Worm (Caenorhabditis elegans) whole organism, L1 larva: Measurements from ENCODE around the gene C45B11.6.
A peak's percentile ranks its signal among the peaks of the same experiment; 100 is the strongest.

Experiments
- C16A3.4 ChIP-seq: fragments of 150-350 bp; optimal IDR thresholded peaks from 2 replicates; lab custom pipeline; 2014; ENCODE audit warnings: missing biosample characterization, missing genetic modification characterization
- F16B12.6 ChIP-seq: fragments of 150-350 bp; optimal IDR thresholded peaks from 2 replicates; lab custom pipeline; 2014; ENCODE audit warnings: missing biosample characterization, missing genetic modification characterization
- Y116A8C.19 ChIP-seq: sonication (generic microtip); optimal IDR thresholded peaks from 2 replicates; lab custom pipeline; 2016; ENCODE audit warnings: missing compliant biosample characterization, missing genetic modification characterization, borderline replicate concordance
- aly-2 ChIP-seq: fragments of 150-350 bp; optimal IDR thresholded peaks from 2 replicates; lab custom pipeline; 2014; ENCODE audit warnings: missing biosample characterization, missing genetic modification characterization
- ama-1 ChIP-seq: fragments of 150-350 bp; optimal IDR thresholded peaks from 2 replicates; lab custom pipeline; 2014
- blmp-1 ChIP-seq: fragments of 150-350 bp; optimal IDR thresholded peaks from 2 replicates; lab custom pipeline; 2014; ENCODE audit warnings: missing biosample characterization, missing genetic modification characterization
- ceh-82 ChIP-seq, 3 experiments: fragments of 150-350 bp in 1 of 3; sonication (generic microtip) in 2 of 3; optimal IDR thresholded peaks; 2 replicates each; lab custom pipeline; 2014 to 2017; ENCODE audit warnings: missing biosample characterization in 3 of 3, missing genetic modification characterization in 3 of 3
- dpl-1 ChIP-seq, 3 experiments: fragments of 150-350 bp in 2 of 3; sonication (generic microtip) in 1 of 3; optimal IDR thresholded peaks; 2 replicates each; lab custom pipeline; 2014 to 2017; ENCODE audit warnings: missing biosample characterization in 3 of 3, missing genetic modification characterization in 3 of 3, missing genetic modification reagents in 3 of 3
- dsc-1 ChIP-seq: sonication (generic microtip); optimal IDR thresholded peaks from 2 replicates; lab custom pipeline; 2016; ENCODE audit warnings: mild to moderate bottlenecking, missing genetic modification characterization, missing compliant biosample characterization
- efl-1 ChIP-seq, 4 experiments: fragments of 150-350 bp; optimal IDR thresholded peaks in 3 of 4; peaks in 1 of 4; 1 replicate in 1 of 4; 2 replicates in 3 of 4; lab custom pipeline; 2014; ENCODE audit warnings: missing biosample characterization in 2 of 4, missing genetic modification characterization in 2 of 4, missing genetic modification reagents in 2 of 4
- egl-27 ChIP-seq, 2 experiments: fragments of 150-350 bp in 1 of 2; sonication (generic microtip); optimal IDR thresholded peaks; 3 replicates each; lab custom pipeline; 2017 to 2018; ENCODE audit warnings: missing biosample characterization in 2 of 2, missing genetic modification characterization in 2 of 2, missing genetic modification reagents in 2 of 2
- elt-2 ChIP-seq: sonication (generic microtip); optimal IDR thresholded peaks from 2 replicates; lab custom pipeline; 2016; ENCODE audit warnings: missing genetic modification characterization, mild to moderate bottlenecking, inconsistent platforms, missing compliant biosample characterization, missing genetic modification reagents
- elt-3 ChIP-seq, 6 experiments: fragments of 150-350 bp in 1 of 6; sonication (generic microtip); optimal IDR thresholded peaks; 2 replicates each; lab custom pipeline; 2017 to 2018; ENCODE audit warnings: missing biosample characterization in 6 of 6, missing genetic modification characterization in 6 of 6, inconsistent platforms in 1 of 6
- ets-5 ChIP-seq: fragments of 200-800 bp; sonication (Bioruptor generic); IDR thresholded peaks from 2 replicates; pipeline ENCODE4 v1.3.6; 2022; ENCODE audit warnings: missing genetic modification characterization, missing compliant biosample characterization
- fkh-4 ChIP-seq: sonication (generic microtip); optimal IDR thresholded peaks from 2 replicates; lab custom pipeline; 2016; ENCODE audit warnings: missing compliant biosample characterization, missing genetic modification characterization, borderline replicate concordance
- fos-1 ChIP-seq: fragments of 150-350 bp; optimal IDR thresholded peaks from 2 replicates; lab custom pipeline; 2014; ENCODE audit warnings: missing biosample characterization, missing genetic modification characterization
- irx-1 ChIP-seq: sonication (generic microtip); optimal IDR thresholded peaks from 2 replicates; lab custom pipeline; 2016; ENCODE audit warnings: missing genetic modification characterization, missing compliant biosample characterization
- lin-14 ChIP-seq: fragments of 200-800 bp; sonication (Bioruptor generic); optimal IDR thresholded peaks from 2 replicates; lab custom pipeline; 2018; ENCODE audit warnings: mild to moderate bottlenecking, missing genetic modification characterization, moderate library complexity, missing compliant biosample characterization
- lin-15B ChIP-seq: fragments of 150-350 bp; sonication (generic microtip); optimal IDR thresholded peaks from 3 replicates; lab custom pipeline; 2014; ENCODE audit warnings: missing biosample characterization, missing genetic modification characterization
- lin-35 ChIP-seq, 2 experiments: fragments of 150-350 bp; optimal IDR thresholded peaks; 2 replicates each; lab custom pipeline; 2014; ENCODE audit warnings: missing biosample characterization in 2 of 2, missing genetic modification characterization in 2 of 2, missing genetic modification reagents in 2 of 2
- lir-3 ChIP-seq: sonication (generic microtip); optimal IDR thresholded peaks from 2 replicates; lab custom pipeline; 2016; ENCODE audit warnings: mild to moderate bottlenecking, missing genetic modification characterization, moderate library complexity, missing compliant biosample characterization; ENCODE audit not compliant: poor library complexity
- lsy-2 ChIP-seq, 2 experiments: fragments of 150-350 bp; optimal IDR thresholded peaks; 2 replicates each; lab custom pipeline; 2014; ENCODE audit warnings: missing biosample characterization in 2 of 2, missing genetic modification characterization in 2 of 2
- mdl-1 ChIP-seq, 2 experiments: fragments of 150-350 bp; optimal IDR thresholded peaks; 2 replicates each; lab custom pipeline; 2014 to 2017; ENCODE audit warnings: missing biosample characterization in 2 of 2, missing genetic modification characterization in 2 of 2, inconsistent platforms in 1 of 2
- mep-1 ChIP-seq: fragments of 150-350 bp; optimal IDR thresholded peaks from 2 replicates; lab custom pipeline; 2014; ENCODE audit warnings: missing biosample characterization, missing genetic modification characterization
- nhr-11 ChIP-seq: fragments of 150-350 bp; optimal IDR thresholded peaks from 2 replicates; lab custom pipeline; 2014; ENCODE audit warnings: missing biosample characterization, missing genetic modification characterization
- nhr-19 ChIP-seq: fragments of 200-800 bp; sonication (Bioruptor generic); conservative IDR thresholded peaks from 2 replicates; pipeline ENCODE4 v1.3.6; 2022; ENCODE audit warnings: missing genetic modification characterization, missing compliant biosample characterization
- nhr-20 ChIP-seq: sonication (generic microtip); optimal IDR thresholded peaks from 2 replicates; lab custom pipeline; 2016; ENCODE audit warnings: mild to moderate bottlenecking, missing genetic modification characterization, missing compliant biosample characterization
- nhr-237 ChIP-seq: fragments of 150-350 bp; optimal IDR thresholded peaks from 2 replicates; lab custom pipeline; 2014; ENCODE audit warnings: missing biosample characterization, missing genetic modification characterization
- nhr-28 ChIP-seq: fragments of 150-350 bp; optimal IDR thresholded peaks from 2 replicates; lab custom pipeline; 2014; ENCODE audit warnings: missing biosample characterization, missing genetic modification characterization
- nhr-47 ChIP-seq: sonication (generic microtip); optimal IDR thresholded peaks from 2 replicates; lab custom pipeline; 2016; ENCODE audit warnings: mild to moderate bottlenecking, missing genetic modification characterization, moderate library complexity, missing compliant biosample characterization
- nhr-71 ChIP-seq: sonication (generic microtip); optimal IDR thresholded peaks from 2 replicates; lab custom pipeline; 2016; ENCODE audit warnings: mild to moderate bottlenecking, missing genetic modification characterization, moderate library complexity, missing compliant biosample characterization
- nhr-77 ChIP-seq: fragments of 150-350 bp; optimal IDR thresholded peaks from 2 replicates; lab custom pipeline; 2014; ENCODE audit warnings: missing biosample characterization, missing genetic modification characterization
- nhr-90 ChIP-seq: sonication (generic microtip); optimal IDR thresholded peaks from 2 replicates; lab custom pipeline; 2016; ENCODE audit warnings: mild to moderate bottlenecking, missing genetic modification characterization, missing compliant biosample characterization; ENCODE audit not compliant: poor library complexity
- pag-3 ChIP-seq: sonication (generic microtip); optimal IDR thresholded peaks from 2 replicates; lab custom pipeline; 2017; ENCODE audit warnings: missing genetic modification characterization, mild to moderate bottlenecking, missing compliant biosample characterization, antibody characterized with exemption, borderline replicate concordance; ENCODE audit not compliant: insufficient read depth
- pax-3 ChIP-seq: fragments of 200-800 bp; sonication (Bioruptor generic); optimal IDR thresholded peaks from 2 replicates; lab custom pipeline; 2018; ENCODE audit warnings: mild to moderate bottlenecking, missing genetic modification characterization, moderate library complexity, missing compliant biosample characterization
- rnt-1 ChIP-seq: sonication (generic microtip); optimal IDR thresholded peaks from 2 replicates; lab custom pipeline; 2016; ENCODE audit warnings: mild to moderate bottlenecking, missing genetic modification characterization, moderate library complexity, missing compliant biosample characterization
- skn-1 ChIP-seq: fragments of 150-350 bp; optimal IDR thresholded peaks from 2 replicates; lab custom pipeline; 2014; ENCODE audit warnings: missing biosample characterization, missing genetic modification characterization
- snpc-4 ChIP-seq: fragments of 150-350 bp; optimal IDR thresholded peaks from 2 replicates; lab custom pipeline; 2014; ENCODE audit warnings: missing biosample characterization, missing genetic modification characterization
- snu-23 ChIP-seq: sonication (generic microtip); optimal IDR thresholded peaks from 2 replicates; lab custom pipeline; 2016; ENCODE audit warnings: missing genetic modification characterization, missing compliant biosample characterization
- sox-4 ChIP-seq: sonication (generic microtip); optimal IDR thresholded peaks from 2 replicates; lab custom pipeline; 2016; ENCODE audit warnings: missing genetic modification characterization, missing compliant biosample characterization
- sup-37 ChIP-seq: fragments of 200-800 bp; sonication (Bioruptor generic); optimal IDR thresholded peaks from 2 replicates; lab custom pipeline; 2018; ENCODE audit warnings: mild to moderate bottlenecking, missing genetic modification characterization, missing compliant biosample characterization
- swsn-7 ChIP-seq: sonication (generic microtip); optimal IDR thresholded peaks from 2 replicates; lab custom pipeline; 2016; ENCODE audit warnings: missing genetic modification characterization, missing compliant biosample characterization
- tbx-2 ChIP-seq: sonication (generic microtip); optimal IDR thresholded peaks from 2 replicates; lab custom pipeline; 2016; ENCODE audit warnings: missing genetic modification characterization, missing compliant biosample characterization
- xbp-1 ChIP-seq: sonication (generic microtip); optimal IDR thresholded peaks from 2 replicates; lab custom pipeline; 2016; ENCODE audit warnings: missing genetic modification characterization, missing compliant biosample characterization

Gene C45B11.6

ce11 chrV:11083691-11084090 is 39.8 kb downstream of the C45B11.6 start:
- TF ChIP-seq nhr-47 (peak; percentile 23), dpl-1 (GFP tag; optimal IDR thresholded peaks at IDR 0.05; lab: Kevin White, UChicago) (peak in 1 of 3 experiments; percentile 27), F16B12.6 (no peak), aly-2 (tag; lab: Kevin White, UChicago) (peak; percentile 32), C16A3.4 (tag; lab: Kevin White, UChicago) (peak; percentile 11), nhr-77 (peak; percentile 66), pax-3 (tag; lab: Kevin White, UChicago) (no peak), snu-23 (GFP tag; lab: Kevin White, UChicago) (peak; percentile 64), blmp-1 (tag; lab: Kevin White, UChicago) (no peak), efl-1 (optimal IDR thresholded peaks at IDR 0.05; lab: Kevin White, UChicago) (peak; percentile 6 to 33), efl-1 (GFP tag; optimal IDR thresholded peaks at IDR 0.05 in 1 of 2; lab: Kevin White, UChicago) (peak in 1 of 2 experiments; percentile 44), nhr-11 (tag; lab: Kevin White, UChicago) (no peak), irx-1 (tag; lab: Kevin White, UChicago) (peak; percentile 35), nhr-71 (peak; percentile 80), Y116A8C.19 (tag; lab: Kevin White, UChicago) (no peak), skn-1 (no peak), fkh-4 (tag; lab: Kevin White, UChicago) (peak; percentile 12), ets-5 (no peak), elt-2 (tag; lab: Kevin White, UChicago) (no peak), swsn-7 (tag; lab: Kevin White, UChicago) (peak; percentile 49), nhr-237 (tag; lab: Kevin White, UChicago) (no peak), mep-1 (tag; lab: Kevin White, UChicago) (peak; percentile 49), egl-27 (tag; optimal IDR thresholded peaks at IDR 0.05; lab: Kevin White, UChicago) (no peak), sox-4 (tag; lab: Kevin White, UChicago) (no peak), fos-1 (tag; lab: Kevin White, UChicago) (peak; percentile 10), mdl-1 (tag; optimal IDR thresholded peaks at IDR 0.05; lab: Kevin White, UChicago) (peak in 1 of 2 experiments; percentile 70), xbp-1 (tag; lab: Kevin White, UChicago) (peak; percentile 20), tbx-2 (tag; lab: Kevin White, UChicago) (peak; percentile 67), sup-37 (GFP tag; lab: Kevin White, UChicago) (peak; percentile 28), lin-35 (GFP tag; optimal IDR thresholded peaks at IDR 0.05; lab: Kevin White, UChicago) (peak in 1 of 2 experiments; percentile 10), lsy-2 (tag; optimal IDR thresholded peaks at IDR 0.05; lab: Kevin White, UChicago) (peak; percentile 23 to 60), rnt-1 (tag; lab: Kevin White, UChicago) (peak; percentile 84), nhr-19 (GFP tag; lab: Robert Waterston, UW) (peak; percentile 67), pag-3 (tag; lab: Kevin White, UChicago) (peak; percentile 88), nhr-20 (peak; percentile 47), ceh-82 (tag; optimal IDR thresholded peaks at IDR 0.05; lab: Kevin White, UChicago) (peak in 2 of 3 experiments; percentile 24 to 42), dsc-1 (peak; percentile 79), lin-14 (GFP tag; lab: Kevin White, UChicago) (peak; percentile 92)

ce11 chrV:11087119-11087518 is 43.3 kb downstream of the C45B11.6 start:
- TF ChIP-seq nhr-28 (tag; lab: Kevin White, UChicago) (no peak), lin-15B (tag; lab: Kevin White, UChicago) (no peak), nhr-20 (peak; percentile 40), ama-1 (no peak), blmp-1 (tag; lab: Kevin White, UChicago) (peak; percentile 3), snpc-4 (tag; lab: Kevin White, UChicago) (no peak), lir-3 (no peak), elt-3 (tag; optimal IDR thresholded peaks at IDR 0.05; lab: Kevin White, UChicago) (peak in 2 of 6 experiments; percentile 67 to 75), nhr-71 (peak; percentile 8), nhr-90 (tag; lab: Kevin White, UChicago) (peak; percentile 17), lin-14 (GFP tag; lab: Kevin White, UChicago) (peak; percentile 32), Y116A8C.19 (tag; lab: Kevin White, UChicago) (no peak), efl-1 (optimal IDR thresholded peaks at IDR 0.05; lab: Kevin White, UChicago) (no peak), efl-1 (GFP tag; optimal IDR thresholded peaks at IDR 0.05 in 1 of 2; lab: Kevin White, UChicago) (peak in 1 of 2 experiments; percentile 39), nhr-237 (tag; lab: Kevin White, UChicago) (no peak), dpl-1 (GFP tag; optimal IDR thresholded peaks at IDR 0.05; lab: Kevin White, UChicago) (no peak), elt-2 (tag; lab: Kevin White, UChicago) (peak; percentile 99)
